Worm (Caenorhabditis elegans) whole organism, L1 larva: Measurements from ENCODE around the gene T04A8.8.

Experiments
- C04F5.9 ChIP-seq: sonication (generic microtip); optimal IDR thresholded peaks from 2 replicates; lab custom pipeline; 2016; ENCODE audit warnings: missing genetic modification characterization, missing compliant biosample characterization
- F16B12.6 ChIP-seq: fragments of 150-350 bp; optimal IDR thresholded peaks from 2 replicates; lab custom pipeline; 2014; ENCODE audit warnings: missing biosample characterization, missing genetic modification characterization
- Y116A8C.19 ChIP-seq: sonication (generic microtip); optimal IDR thresholded peaks from 2 replicates; lab custom pipeline; 2016; ENCODE audit warnings: missing compliant biosample characterization, missing genetic modification characterization, borderline replicate concordance
- alr-1 ChIP-seq: fragments of 200-800 bp; sonication (Bioruptor generic); optimal IDR thresholded peaks from 2 replicates; lab custom pipeline; 2018; ENCODE audit warnings: borderline replicate concordance, mild to moderate bottlenecking, missing genetic modification characterization, missing compliant biosample characterization
- blmp-1 ChIP-seq: fragments of 150-350 bp; optimal IDR thresholded peaks from 2 replicates; lab custom pipeline; 2014; ENCODE audit warnings: missing biosample characterization, missing genetic modification characterization
- ceh-63 ChIP-seq: fragments of 200-800 bp; sonication (Bioruptor generic); optimal IDR thresholded peaks from 2 replicates; lab custom pipeline; 2018; ENCODE audit warnings: mild to moderate bottlenecking, missing genetic modification characterization, missing compliant biosample characterization
- ceh-82 ChIP-seq, 3 experiments: fragments of 150-350 bp in 1 of 3; sonication (generic microtip) in 2 of 3; optimal IDR thresholded peaks; 2 replicates each; lab custom pipeline; 2014 to 2017; ENCODE audit warnings: missing biosample characterization in 3 of 3, missing genetic modification characterization in 3 of 3
- ceh-90 ChIP-seq: sonication (generic microtip); optimal IDR thresholded peaks from 2 replicates; lab custom pipeline; 2016; ENCODE audit warnings: missing genetic modification characterization, missing compliant biosample characterization
- dpl-1 ChIP-seq, 3 experiments: fragments of 150-350 bp in 2 of 3; sonication (generic microtip) in 1 of 3; optimal IDR thresholded peaks; 2 replicates each; lab custom pipeline; 2014 to 2017; ENCODE audit warnings: missing biosample characterization in 3 of 3, missing genetic modification characterization in 3 of 3, missing genetic modification reagents in 3 of 3
- dsc-1 ChIP-seq: sonication (generic microtip); optimal IDR thresholded peaks from 2 replicates; lab custom pipeline; 2016; ENCODE audit warnings: mild to moderate bottlenecking, missing genetic modification characterization, missing compliant biosample characterization
- efl-3 ChIP-seq: fragments of 200-800 bp; sonication (Bioruptor generic); optimal IDR thresholded peaks from 2 replicates; lab custom pipeline; 2018; ENCODE audit warnings: mild to moderate bottlenecking, missing genetic modification characterization, missing compliant biosample characterization
- egl-13 ChIP-seq: sonication (generic microtip); optimal IDR thresholded peaks from 2 replicates; lab custom pipeline; 2016; ENCODE audit warnings: missing genotype, missing genetic modification reagents, missing genetic modification characterization, missing compliant biosample characterization
- egl-27 ChIP-seq, 2 experiments: fragments of 150-350 bp in 1 of 2; sonication (generic microtip); optimal IDR thresholded peaks; 3 replicates each; lab custom pipeline; 2017 to 2018; ENCODE audit warnings: missing biosample characterization in 2 of 2, missing genetic modification characterization in 2 of 2, missing genetic modification reagents in 2 of 2
- elt-2 ChIP-seq: sonication (generic microtip); optimal IDR thresholded peaks from 2 replicates; lab custom pipeline; 2016; ENCODE audit warnings: missing genetic modification characterization, mild to moderate bottlenecking, inconsistent platforms, missing compliant biosample characterization, missing genetic modification reagents
- elt-3 ChIP-seq, 6 experiments: fragments of 150-350 bp in 1 of 6; sonication (generic microtip); optimal IDR thresholded peaks; 2 replicates each; lab custom pipeline; 2017 to 2018; ENCODE audit warnings: missing biosample characterization in 6 of 6, missing genetic modification characterization in 6 of 6, inconsistent platforms in 1 of 6
- ets-5 ChIP-seq: fragments of 200-800 bp; sonication (Bioruptor generic); IDR thresholded peaks from 2 replicates; pipeline ENCODE4 v1.3.6; 2022; ENCODE audit warnings: missing genetic modification characterization, missing compliant biosample characterization
- fkh-4 ChIP-seq: sonication (generic microtip); optimal IDR thresholded peaks from 2 replicates; lab custom pipeline; 2016; ENCODE audit warnings: missing compliant biosample characterization, missing genetic modification characterization, borderline replicate concordance
- fkh-8 ChIP-seq: sonication (generic microtip); optimal IDR thresholded peaks from 2 replicates; lab custom pipeline; 2016; ENCODE audit warnings: mild to moderate bottlenecking, missing genetic modification characterization, missing compliant biosample characterization
- fos-1 ChIP-seq: fragments of 150-350 bp; optimal IDR thresholded peaks from 2 replicates; lab custom pipeline; 2014; ENCODE audit warnings: missing biosample characterization, missing genetic modification characterization
- grh-1 ChIP-seq: fragments of 200-800 bp; sonication (Bioruptor generic); IDR thresholded peaks from 2 replicates; pipeline ENCODE4 v1.3.6; 2022; ENCODE audit warnings: missing genetic modification reagents, missing genetic modification characterization, missing compliant biosample characterization
- hlh-4 ChIP-seq: sonication (generic microtip); optimal IDR thresholded peaks from 2 replicates; lab custom pipeline; 2016; ENCODE audit warnings: mild to moderate bottlenecking, missing genetic modification characterization, missing compliant biosample characterization
- hpl-2 ChIP-seq: fragments of 150-350 bp; optimal IDR thresholded peaks from 2 replicates; lab custom pipeline; 2014; ENCODE audit warnings: missing biosample characterization, missing genetic modification reagents, missing genetic modification characterization
- irx-1 ChIP-seq: sonication (generic microtip); optimal IDR thresholded peaks from 2 replicates; lab custom pipeline; 2016; ENCODE audit warnings: missing genetic modification characterization, missing compliant biosample characterization
- jun-1 ChIP-seq: fragments of 150-350 bp; optimal IDR thresholded peaks from 2 replicates; lab custom pipeline; 2014; ENCODE audit warnings: missing biosample characterization, missing genetic modification reagents, missing genetic modification characterization
- lin-13 ChIP-seq: fragments of 150-350 bp; optimal IDR thresholded peaks from 2 replicates; lab custom pipeline; 2014; ENCODE audit warnings: missing biosample characterization, missing genetic modification reagents, missing genetic modification characterization
- lin-14 ChIP-seq: fragments of 200-800 bp; sonication (Bioruptor generic); optimal IDR thresholded peaks from 2 replicates; lab custom pipeline; 2018; ENCODE audit warnings: mild to moderate bottlenecking, missing genetic modification characterization, moderate library complexity, missing compliant biosample characterization
- lin-35 ChIP-seq, 2 experiments: fragments of 150-350 bp; optimal IDR thresholded peaks; 2 replicates each; lab custom pipeline; 2014; ENCODE audit warnings: missing biosample characterization in 2 of 2, missing genetic modification characterization in 2 of 2, missing genetic modification reagents in 2 of 2
- lir-3 ChIP-seq: sonication (generic microtip); optimal IDR thresholded peaks from 2 replicates; lab custom pipeline; 2016; ENCODE audit warnings: mild to moderate bottlenecking, missing genetic modification characterization, moderate library complexity, missing compliant biosample characterization; ENCODE audit not compliant: poor library complexity
- lsy-2 ChIP-seq, 2 experiments: fragments of 150-350 bp; optimal IDR thresholded peaks; 2 replicates each; lab custom pipeline; 2014; ENCODE audit warnings: missing biosample characterization in 2 of 2, missing genetic modification characterization in 2 of 2
- mab-9 ChIP-seq: fragments of 200-800 bp; sonication (Bioruptor generic); IDR thresholded peaks from 2 replicates; pipeline ENCODE4 v1.3.6; 2022; ENCODE audit warnings: missing genetic modification reagents, missing genetic modification characterization, missing compliant biosample characterization
- mdl-1 ChIP-seq, 2 experiments: fragments of 150-350 bp; optimal IDR thresholded peaks; 2 replicates each; lab custom pipeline; 2014 to 2017; ENCODE audit warnings: missing biosample characterization in 2 of 2, missing genetic modification characterization in 2 of 2, inconsistent platforms in 1 of 2
- mep-1 ChIP-seq: fragments of 150-350 bp; optimal IDR thresholded peaks from 2 replicates; lab custom pipeline; 2014; ENCODE audit warnings: missing biosample characterization, missing genetic modification characterization
- nhr-12 ChIP-seq: sonication (generic microtip); optimal IDR thresholded peaks from 2 replicates; lab custom pipeline; 2017; ENCODE audit warnings: missing biosample characterization, missing genetic modification characterization
- nhr-20 ChIP-seq: sonication (generic microtip); optimal IDR thresholded peaks from 2 replicates; lab custom pipeline; 2016; ENCODE audit warnings: mild to moderate bottlenecking, missing genetic modification characterization, missing compliant biosample characterization
- nhr-47 ChIP-seq: sonication (generic microtip); optimal IDR thresholded peaks from 2 replicates; lab custom pipeline; 2016; ENCODE audit warnings: mild to moderate bottlenecking, missing genetic modification characterization, moderate library complexity, missing compliant biosample characterization
- nhr-71 ChIP-seq: sonication (generic microtip); optimal IDR thresholded peaks from 2 replicates; lab custom pipeline; 2016; ENCODE audit warnings: mild to moderate bottlenecking, missing genetic modification characterization, moderate library complexity, missing compliant biosample characterization
- nhr-77 ChIP-seq: fragments of 150-350 bp; optimal IDR thresholded peaks from 2 replicates; lab custom pipeline; 2014; ENCODE audit warnings: missing biosample characterization, missing genetic modification characterization
- nhr-84 ChIP-seq: sonication (generic microtip); optimal IDR thresholded peaks from 2 replicates; lab custom pipeline; 2017; ENCODE audit warnings: missing biosample characterization, missing genetic modification characterization
- nhr-85 ChIP-seq: sonication (generic microtip); peaks from one replicate; lab custom pipeline; 2016; ENCODE audit warnings: missing genetic modification characterization, inconsistent platforms, missing compliant biosample characterization
- pag-3 ChIP-seq: sonication (generic microtip); optimal IDR thresholded peaks from 2 replicates; lab custom pipeline; 2017; ENCODE audit warnings: missing genetic modification characterization, mild to moderate bottlenecking, missing compliant biosample characterization, antibody characterized with exemption, borderline replicate concordance; ENCODE audit not compliant: insufficient read depth
- pax-3 ChIP-seq: fragments of 200-800 bp; sonication (Bioruptor generic); optimal IDR thresholded peaks from 2 replicates; lab custom pipeline; 2018; ENCODE audit warnings: mild to moderate bottlenecking, missing genetic modification characterization, moderate library complexity, missing compliant biosample characterization
- skn-1 ChIP-seq: fragments of 150-350 bp; optimal IDR thresholded peaks from 2 replicates; lab custom pipeline; 2014; ENCODE audit warnings: missing biosample characterization, missing genetic modification characterization
- snpc-4 ChIP-seq: fragments of 150-350 bp; optimal IDR thresholded peaks from 2 replicates; lab custom pipeline; 2014; ENCODE audit warnings: missing biosample characterization, missing genetic modification characterization
- tbx-2 ChIP-seq: sonication (generic microtip); optimal IDR thresholded peaks from 2 replicates; lab custom pipeline; 2016; ENCODE audit warnings: missing genetic modification characterization, missing compliant biosample characterization
- tlp-1 ChIP-seq: fragments of 150-350 bp; optimal IDR thresholded peaks from 2 replicates; lab custom pipeline; 2014; ENCODE audit warnings: missing biosample characterization, missing genetic modification characterization
- unc-30 ChIP-seq: sonication (generic microtip); optimal IDR thresholded peaks from 2 replicates; lab custom pipeline; 2017; ENCODE audit warnings: missing biosample characterization, missing genetic modification characterization
- unc-86 ChIP-seq: sonication (generic microtip); optimal IDR thresholded peaks from 2 replicates; lab custom pipeline; 2016; ENCODE audit warnings: missing genetic modification characterization, missing compliant biosample characterization
- xbp-1 ChIP-seq: sonication (generic microtip); optimal IDR thresholded peaks from 2 replicates; lab custom pipeline; 2016; ENCODE audit warnings: missing genetic modification characterization, missing compliant biosample characterization
- zag-1 ChIP-seq: fragments of 150-350 bp; optimal IDR thresholded peaks from 2 replicates; lab custom pipeline; 2014; ENCODE audit warnings: missing biosample characterization, missing genetic modification characterization
- zip-4 ChIP-seq: fragments of 200-800 bp; sonication (Bioruptor generic); optimal IDR thresholded peaks from 2 replicates; lab custom pipeline; 2018; ENCODE audit warnings: mild to moderate bottlenecking, missing genetic modification characterization, moderate library complexity, missing compliant biosample characterization
- ztf-11 ChIP-seq, 2 experiments: sonication (generic microtip); optimal IDR thresholded peaks; 2 replicates each; lab custom pipeline; 2016 to 2017; ENCODE audit warnings: missing genetic modification characterization in 2 of 2, missing biosample characterization in 1 of 2, missing compliant biosample characterization in 1 of 2
- ztf-4 ChIP-seq: fragments of 150-350 bp; optimal IDR thresholded peaks from 2 replicates; lab custom pipeline; 2014; ENCODE audit warnings: missing biosample characterization, missing genetic modification characterization

The T04A8.8 gene

DNA sequence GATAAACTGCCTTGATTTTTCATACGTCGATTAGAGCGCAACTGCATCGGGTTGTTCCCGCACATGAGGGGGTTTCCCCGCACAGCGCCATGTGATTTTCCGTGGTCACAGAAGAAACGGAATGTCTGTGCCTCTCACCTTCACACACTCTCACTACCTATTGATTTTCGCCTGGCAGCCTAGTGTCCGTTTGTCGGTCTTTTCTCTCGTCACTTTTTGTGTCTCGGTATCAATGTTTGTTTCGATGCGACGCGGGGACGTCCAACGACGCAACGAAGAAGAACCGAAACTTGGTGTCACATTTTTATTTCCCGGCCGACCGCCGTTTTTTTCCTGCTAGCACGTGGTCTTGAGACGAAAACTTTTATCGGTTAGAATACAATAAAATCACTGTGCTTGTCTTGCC lies 44.4 kb upstream of the T04A8.8 start (continued):
- TF ChIP-seq jun-1 (peak; percentile 92), lsy-2 (tag; optimal IDR thresholded peaks at IDR 0.05; lab: Kevin White, UChicago) (peak; percentile 83 to 95), dpl-1 (GFP tag; optimal IDR thresholded peaks at IDR 0.05; lab: Kevin White, UChicago) (peak; percentile 72 to 78 (median 72)), unc-30 (tag; lab: Kevin White, UChicago) (no peak), dsc-1 (peak; percentile 73), nhr-71 (tag; lab: Kevin White, UChicago) (peak; percentile 99), hpl-2 (GFP tag; lab: Kevin White, UChicago) (peak; percentile 91), nhr-77 (tag; lab: Kevin White, UChicago) (peak; percentile 95), fos-1 (tag; lab: Kevin White, UChicago) (peak; percentile 65), lin-14 (GFP tag; lab: Kevin White, UChicago) (peak; percentile 100), ztf-4 (tag; lab: Kevin White, UChicago) (peak; percentile 90), elt-3 (tag; optimal IDR thresholded peaks at IDR 0.05; lab: Kevin White, UChicago) (peak in 5 of 6 experiments; percentile 36 to 97 (median 82)), egl-27 (tag; optimal IDR thresholded peaks at IDR 0.05; lab: Kevin White, UChicago) (peak; percentile 84 to 85), nhr-84 (no peak), lir-3 (tag; lab: Kevin White, UChicago) (peak; percentile 79), fkh-4 (peak; percentile 44), tbx-2 (tag; lab: Kevin White, UChicago) (peak; percentile 94), ceh-63 (GFP tag; lab: Kevin White, UChicago) (no peak), mab-9 (peak; percentile 73), fkh-8 (tag; lab: Kevin White, UChicago) (peak; percentile 93), unc-86 (peak; percentile 89), lin-13 (peak; percentile 91), zag-1 (tag; lab: Kevin White, UChicago) (no peak), ztf-11 (tag; optimal IDR thresholded peaks at IDR 0.05; lab: Kevin White, UChicago) (peak in 1 of 2 experiments; percentile 30), C04F5.9 (peak; percentile 84), alr-1 (tag; lab: Kevin White, UChicago) (no peak), xbp-1 (tag; lab: Kevin White, UChicago) (peak; percentile 89), hlh-4 (tag; lab: Kevin White, UChicago) (no peak), pax-3 (tag; lab: Kevin White, UChicago) (peak; percentile 84), pag-3 (tag; lab: Kevin White, UChicago) (peak; percentile 12), skn-1 (tag; lab: Kevin White, UChicago) (peak; percentile 81), grh-1 (GFP tag; lab: Robert Waterston, UW) (peak; percentile 69), nhr-20 (peak; percentile 98), zip-4 (GFP tag; lab: Kevin White, UChicago) (peak; percentile 65), egl-13 (tag; lab: Kevin White, UChicago) (peak; percentile 82), Y116A8C.19 (tag; lab: Kevin White, UChicago) (no peak), nhr-85 (tag; lab: Kevin White, UChicago) (peak; percentile 99), nhr-47 (peak; percentile 94), nhr-12 (tag; lab: Kevin White, UChicago) (no peak), efl-3 (GFP tag; lab: Kevin White, UChicago) (no peak), mdl-1 (tag; optimal IDR thresholded peaks at IDR 0.05; lab: Kevin White, UChicago) (peak; percentile 94 to 100), mep-1 (tag; lab: Kevin White, UChicago) (peak; percentile 96), ceh-90 (no peak), F16B12.6 (peak; percentile 51), blmp-1 (tag; lab: Kevin White, UChicago) (peak; percentile 84), ceh-82 (tag; optimal IDR thresholded peaks at IDR 0.05; lab: Kevin White, UChicago) (peak; percentile 47 to 81 (median 66)), irx-1 (peak; percentile 87), ets-5 (no peak), lin-35 (GFP tag; optimal IDR thresholded peaks at IDR 0.05; lab: Kevin White, UChicago) (peak; percentile 83 to 91), tlp-1 (tag; lab: Kevin White, UChicago) (no peak), elt-2 (tag; lab: Kevin White, UChicago) (peak; percentile 90), snpc-4 (peak; percentile 76)
